Fruit fly (Drosophila melanogaster): Measurements from ENCODE around the gene TrissinR.
A peak's percentile ranks its signal among the peaks of the same experiment; 100 is the strongest.

The TrissinR gene

dm6 chr2L:5870838-5871702 is 47.3 kb downstream of the TrissinR start (continued):
- TF ChIP-seq tll (GFP tag; optimal IDR thresholded peaks at IDR 0.05) (peak in 1 of 2 experiments; percentile 25), Kr (GFP tag; optimal IDR thresholded peaks at IDR 0.05) (peak; percentile 87), twi (tag; optimal IDR thresholded peaks at IDR 0.05) (peak; percentile 99), CG14965 (GFP tag; optimal IDR thresholded peaks at IDR 0.05; ENCODE audit: borderline replicate concordance) (no peak), ac (GFP tag; optimal IDR thresholded peaks at IDR 0.05) (peak; percentile 67), CG6654 (GFP tag; optimal IDR thresholded peaks at IDR 0.05) (no peak)

dm6 chr2L:5876474-5877067 is 52.8 kb downstream of the TrissinR start:
- TF ChIP-seq p53 (GFP tag; optimal IDR thresholded peaks at IDR 0.05) (no peak), NC2α (GFP tag; optimal IDR thresholded peaks at IDR 0.05) (no peak), ap (GFP tag; IDR thresholded peaks at IDR 0.05) (no peak), Eip74EF (GFP tag; optimal IDR thresholded peaks at IDR 0.05) (peak in 1 of 2 experiments; percentile 6), scrt (GFP tag; optimal IDR thresholded peaks at IDR 0.05) (peak; percentile 13), CG2875 (GFP tag; optimal IDR thresholded peaks at IDR 0.05) (peak; percentile 1), CG6272 (GFP tag; IDR thresholded peaks at IDR 0.05) (no peak), CG18619 (GFP tag; optimal IDR thresholded peaks at IDR 0.05) (peak; percentile 58), CG8924 (tag; optimal IDR thresholded peaks at IDR 0.05) (no peak), CG10209 (GFP tag; optimal IDR thresholded peaks at IDR 0.05) (peak; percentile 35), CG2712 (tag; optimal IDR thresholded peaks at IDR 0.05) (no peak), Nf-YC (tag; optimal IDR thresholded peaks at IDR 0.05) (no peak), CG17361 (GFP tag; IDR thresholded peaks at IDR 0.05) (no peak), CHES-1-like (GFP tag; optimal IDR thresholded peaks at IDR 0.05) (peak; percentile 40), pfk (GFP tag; optimal IDR thresholded peaks at IDR 0.05) (peak; percentile 25), CG4820 (GFP tag; optimal IDR thresholded peaks at IDR 0.05) (no peak), sob (GFP tag; IDR thresholded peaks at IDR 0.05) (peak; percentile 51; the same call in 1 of the 2 replicates), CG6689 (GFP tag; IDR thresholded peaks at IDR 0.05) (no peak), abd-A (tag; optimal IDR thresholded peaks at IDR 0.05) (no peak), CG15479 (GFP tag; optimal IDR thresholded peaks at IDR 0.05) (no peak), CG4854 (GFP tag; optimal IDR thresholded peaks at IDR 0.05) (peak; percentile 5), Usf (GFP tag; optimal IDR thresholded peaks at IDR 0.05) (no peak), HmgD (GFP tag; optimal IDR thresholded peaks at IDR 0.05) (no peak), fru (optimal IDR thresholded peaks at IDR 0.05) (no peak), CG1603 (tag; optimal IDR thresholded peaks at IDR 0.05) (peak; percentile 11), kay (GFP tag; optimal IDR thresholded peaks at IDR 0.05) (no peak), rib (GFP tag; IDR thresholded peaks at IDR 0.05) (no peak), CG33557 (GFP tag; optimal IDR thresholded peaks at IDR 0.05) (no peak), Scr (GFP tag; IDR thresholded peaks at IDR 0.05; ENCODE audit: partially characterized antibody) (no peak), ara (GFP tag; IDR thresholded peaks at IDR 0.05) (no peak), CG8359 (GFP tag; optimal IDR thresholded peaks at IDR 0.05; ENCODE audit: borderline replicate concordance) (no peak), Deaf1 (tag; optimal IDR thresholded peaks at IDR 0.05) (no peak), h (optimal IDR thresholded peaks at IDR 0.05) (no peak), CG43689 (GFP tag; IDR thresholded peaks at IDR 0.05) (no peak), CG10366 (GFP tag; IDR thresholded peaks at IDR 0.05) (no peak; the same call in 1 of the 2 replicates), CG9609 (GFP tag; optimal IDR thresholded peaks at IDR 0.05) (no peak), slp2 (GFP tag; optimal IDR thresholded peaks at IDR 0.05) (no peak), CG2116 (GFP tag; optimal IDR thresholded peaks at IDR 0.05) (no peak), E2f1 (GFP tag; IDR thresholded peaks at IDR 0.05) (no peak), Hr51 (GFP tag; optimal IDR thresholded peaks at IDR 0.05) (peak in 1 of 2 experiments; percentile 24), pros (GFP tag; optimal IDR thresholded peaks at IDR 0.05) (no peak)
